Fruit fly (Drosophila melanogaster): ENCODE measurements around the gene RpS3A.
A peak's percentile ranks its signal among the peaks of the same experiment; 100 is the strongest.

RpS3A gene

dm6 chr4:67063-67684 is at the start of gene RpS3A (continued):
- no peak for TF ChIP-seq CG6791 (GFP tag; IDR thresholded peaks at IDR 0.05; ENCODE audit: partially characterized antibody)
- TF ChIP-seq TFAM (GFP tag; optimal IDR thresholded peaks at IDR 0.05): peak; percentile 17
- TF ChIP-seq Usf (GFP tag; optimal IDR thresholded peaks at IDR 0.05): peak; percentile 85
- TF ChIP-seq sob (GFP tag; IDR thresholded peaks at IDR 0.05): peak; percentile 89; the same call in 1 of the 2 replicates
- TF ChIP-seq her (GFP tag; optimal IDR thresholded peaks at IDR 0.05): peak; percentile 72
- peak; percentile 80 for TF ChIP-seq CG31441 (GFP tag; IDR thresholded peaks at IDR 0.05)
- peak; percentile 93 for TF ChIP-seq MTF-1 (GFP tag; optimal IDR thresholded peaks at IDR 0.05; ENCODE audit: borderline replicate concordance)
- peak; percentile 64 for TF ChIP-seq CG15269 (tag; optimal IDR thresholded peaks at IDR 0.05)
- TF ChIP-seq CG10565 (GFP tag; optimal IDR thresholded peaks at IDR 0.05): peak; percentile 2
- TF ChIP-seq sug (tag; optimal IDR thresholded peaks at IDR 0.05): peak; percentile 76
- peak; percentile 57; the same call in 1 of the 2 replicates for TF ChIP-seq CG7372 (GFP tag; IDR thresholded peaks at IDR 0.05)
- TF ChIP-seq insv (GFP tag; optimal IDR thresholded peaks at IDR 0.05): peak in 1 of 2 experiments; percentile 50
- peak in 1 of 2 experiments; percentile 84 for TF ChIP-seq Dfd (GFP tag; optimal IDR thresholded peaks at IDR 0.05)
- TF ChIP-seq CG14710 (tag; optimal IDR thresholded peaks at IDR 0.05): peak; percentile 72
- TF ChIP-seq mam (GFP tag; optimal IDR thresholded peaks at IDR 0.05): peak; percentile 76
- TF ChIP-seq ind (GFP tag; optimal IDR thresholded peaks at IDR 0.05): peak; percentile 61
- peak; percentile 88 for TF ChIP-seq lab (GFP tag; optimal IDR thresholded peaks at IDR 0.05)
- TF ChIP-seq Atf-2 (GFP tag; optimal IDR thresholded peaks at IDR 0.05): peak; percentile 54
- peak; percentile 91 for TF ChIP-seq wek (GFP tag; optimal IDR thresholded peaks at IDR 0.05)
- TF ChIP-seq NC2α (GFP tag; optimal IDR thresholded peaks at IDR 0.05): peak; percentile 57
- peak; percentile 68 for TF ChIP-seq CG16815 (GFP tag; optimal IDR thresholded peaks at IDR 0.05)
- peak; percentile 67 for TF ChIP-seq CG10543 (GFP tag; optimal IDR thresholded peaks at IDR 0.05)
- peak; percentile 89 for TF ChIP-seq CG17568 (GFP tag; optimal IDR thresholded peaks at IDR 0.05)
- no peak for TF ChIP-seq pros (GFP tag; optimal IDR thresholded peaks at IDR 0.05)
- no peak for TF ChIP-seq cg (GFP tag; optimal IDR thresholded peaks at IDR 0.05)
- no peak; the same call in 1 of the 2 replicates for TF ChIP-seq Rfx (GFP tag; IDR thresholded peaks at IDR 0.05)
- TF ChIP-seq bcd (GFP tag; optimal IDR thresholded peaks at IDR 0.05): peak; percentile 87
- no peak for TF ChIP-seq CG11456 (GFP tag; IDR thresholded peaks at IDR 0.05)
- no peak for TF ChIP-seq Jarid2 (GFP tag; optimal IDR thresholded peaks at IDR 0.05)
- TF ChIP-seq CG12236 (GFP tag; optimal IDR thresholded peaks at IDR 0.05): peak; percentile 67
- TF ChIP-seq eve (GFP tag; optimal IDR thresholded peaks at IDR 0.05): no peak
- TF ChIP-seq CG8359 (GFP tag; optimal IDR thresholded peaks at IDR 0.05; ENCODE audit: borderline replicate concordance): peak; percentile 61
- peak; percentile 38 to 61 for TF ChIP-seq Hr51 (GFP tag; optimal IDR thresholded peaks at IDR 0.05)
- no peak for TF ChIP-seq Trl (optimal IDR thresholded peaks at IDR 0.05)
- TF ChIP-seq Trl (GFP tag; optimal IDR thresholded peaks at IDR 0.05): peak; percentile 84
- TF ChIP-seq D19A (tag; optimal IDR thresholded peaks at IDR 0.05): peak; percentile 35
- no peak for TF ChIP-seq Poxn (GFP tag; IDR thresholded peaks at IDR 0.05)
- TF ChIP-seq seq (GFP tag; IDR thresholded peaks at IDR 0.05): no peak
- TF ChIP-seq CG8089 (GFP tag; optimal IDR thresholded peaks at IDR 0.05): peak; percentile 89
- TF ChIP-seq prd (optimal IDR thresholded peaks at IDR 0.05): no peak
- no peak for TF ChIP-seq prd (GFP tag; IDR thresholded peaks at IDR 0.05)
- no peak for TF ChIP-seq gt (GFP tag; IDR thresholded peaks at IDR 0.05)
- no peak for TF ChIP-seq Scr (GFP tag; IDR thresholded peaks at IDR 0.05; ENCODE audit: partially characterized antibody)
- peak; percentile 67 for TF ChIP-seq gcm (GFP tag; optimal IDR thresholded peaks at IDR 0.05)
- TF ChIP-seq tx (GFP tag; optimal IDR thresholded peaks at IDR 0.05): peak; percentile 71
- TF ChIP-seq slbo (GFP tag; IDR thresholded peaks at IDR 0.05): peak; percentile 84
- TF ChIP-seq CG4360 (GFP tag; IDR thresholded peaks at IDR 0.05): no peak
- no peak for TF ChIP-seq sima (GFP tag; optimal IDR thresholded peaks at IDR 0.05)
- no peak for TF ChIP-seq cato (GFP tag; optimal IDR thresholded peaks at IDR 0.05; ENCODE audit: borderline replicate concordance)
- TF ChIP-seq sqz (GFP tag; optimal IDR thresholded peaks at IDR 0.05): peak; percentile 68

Measured in whole organism, embryonic.